Worm (Caenorhabditis elegans) whole organism, mixed stage, embryonic: ENCODE measurements around the gene Y41C4A.32.
A peak's percentile ranks its signal among the peaks of the same experiment; 100 is the strongest.

Experiments
- M03D4.4 ChIP-seq: sonication (generic microtip); optimal IDR thresholded peaks from 2 replicates; lab custom pipeline; 2017; ENCODE audit warnings: mild to moderate bottlenecking, missing genetic modification characterization, missing compliant biosample characterization
- bed-3 ChIP-seq: fragments of 200-800 bp; sonication (Bioruptor generic); optimal IDR thresholded peaks from 3 replicates; lab custom pipeline; 2018; ENCODE audit warnings: mild to moderate bottlenecking, missing genetic modification characterization, moderate library complexity, missing compliant biosample characterization
- blmp-1 ChIP-seq: fragments of 150-350 bp; optimal IDR thresholded peaks from 2 replicates; lab custom pipeline; 2014; ENCODE audit warnings: missing biosample characterization, missing genetic modification characterization
- ceh-39 ChIP-seq: fragments of 150-350 bp; optimal IDR thresholded peaks from 2 replicates; lab custom pipeline; 2014; ENCODE audit warnings: missing biosample characterization, missing genetic modification characterization
- ceh-43 ChIP-seq: fragments of 200-800 bp; sonication (Bioruptor generic); optimal IDR thresholded peaks from 2 replicates; lab custom pipeline; 2018; ENCODE audit warnings: mild to moderate bottlenecking, missing genetic modification characterization, moderate library complexity, missing compliant biosample characterization
- ceh-83 ChIP-seq: fragments of 200-800 bp; sonication (Bioruptor generic); optimal IDR thresholded peaks from 2 replicates; lab custom pipeline; 2018; ENCODE audit warnings: mild to moderate bottlenecking, missing genetic modification characterization, missing compliant biosample characterization
- ces-1 ChIP-seq: fragments of 150-350 bp; optimal IDR thresholded peaks from 2 replicates; lab custom pipeline; 2014; ENCODE audit warnings: missing biosample characterization, missing genetic modification reagents, missing genetic modification characterization
- cnd-1 ChIP-seq: fragments of 200-800 bp; sonication (Bioruptor generic); optimal IDR thresholded peaks from 2 replicates; lab custom pipeline; 2018; ENCODE audit warnings: mild to moderate bottlenecking, missing genetic modification characterization, missing compliant biosample characterization
- drap-1 ChIP-seq: fragments of 200-800 bp; sonication (Bioruptor generic); optimal IDR thresholded peaks from 3 replicates; lab custom pipeline; 2018; ENCODE audit warnings: mild to moderate bottlenecking, missing genetic modification characterization, missing compliant biosample characterization
- elt-3 ChIP-seq: fragments of 150-350 bp; optimal IDR thresholded peaks from 2 replicates; lab custom pipeline; 2014; ENCODE audit warnings: missing biosample characterization, missing genetic modification characterization
- flh-1 ChIP-seq: fragments of 200-800 bp; sonication (Bioruptor generic); optimal IDR thresholded peaks from 2 replicates; lab custom pipeline; 2018; ENCODE audit warnings: mild to moderate bottlenecking, missing genetic modification characterization, moderate library complexity, missing compliant biosample characterization
- ham-2 ChIP-seq: fragments of 200-800 bp; sonication (Bioruptor generic); optimal IDR thresholded peaks from 2 replicates; lab custom pipeline; 2018; ENCODE audit warnings: mild to moderate bottlenecking, missing genetic modification characterization, missing compliant biosample characterization
- hlh-1 ChIP-seq: fragments of 150-350 bp; optimal IDR thresholded peaks from 2 replicates; lab custom pipeline; 2014; ENCODE audit warnings: missing biosample characterization, missing genetic modification reagents, missing genetic modification characterization
- lin-32 ChIP-seq: fragments of 200-800 bp; sonication (Bioruptor generic); optimal IDR thresholded peaks from 2 replicates; lab custom pipeline; 2018; ENCODE audit warnings: mild to moderate bottlenecking, missing genetic modification characterization, missing compliant biosample characterization
- lsy-2 ChIP-seq: fragments of 150-350 bp; optimal IDR thresholded peaks from 2 replicates; lab custom pipeline; 2014; ENCODE audit warnings: missing biosample characterization, missing genetic modification characterization
- mab-5 ChIP-seq: fragments of 150-350 bp; optimal IDR thresholded peaks from 2 replicates; lab custom pipeline; 2014; ENCODE audit warnings: missing biosample characterization, missing genetic modification characterization
- mep-1 ChIP-seq: fragments of 150-350 bp; optimal IDR thresholded peaks from 2 replicates; lab custom pipeline; 2017; ENCODE audit warnings: missing biosample characterization, missing genetic modification reagents, missing genetic modification characterization, inconsistent platforms
- mls-2 ChIP-seq: sonication (generic microtip); optimal IDR thresholded peaks from 2 replicates; lab custom pipeline; 2016; ENCODE audit warnings: mild to moderate bottlenecking, missing genetic modification characterization, moderate library complexity, missing compliant biosample characterization
- nhr-12 ChIP-seq: fragments of 150-350 bp; optimal IDR thresholded peaks from 2 replicates; lab custom pipeline; 2014; ENCODE audit warnings: missing biosample characterization, missing genetic modification characterization
- nhr-2 ChIP-seq: fragments of 150-350 bp; optimal IDR thresholded peaks from 2 replicates; lab custom pipeline; 2014; ENCODE audit warnings: missing biosample characterization, missing genetic modification characterization
- nhr-28 ChIP-seq: fragments of 150-350 bp; optimal IDR thresholded peaks from 2 replicates; lab custom pipeline; 2014; ENCODE audit warnings: missing biosample characterization, missing genetic modification characterization
- nhr-76 ChIP-seq: sonication (generic microtip); optimal IDR thresholded peaks from 2 replicates; lab custom pipeline; 2017; ENCODE audit warnings: missing biosample characterization, missing genetic modification characterization
- sem-2 ChIP-seq: fragments of 200-800 bp; sonication (Bioruptor generic); optimal IDR thresholded peaks from 2 replicates; lab custom pipeline; 2018; ENCODE audit warnings: mild to moderate bottlenecking, missing genetic modification characterization, missing compliant biosample characterization
- snpc-4 ChIP-seq: fragments of 150-350 bp; optimal IDR thresholded peaks from 2 replicates; lab custom pipeline; 2014; ENCODE audit warnings: missing biosample characterization, missing genetic modification characterization
- sptf-1 ChIP-seq: sonication (generic microtip); optimal IDR thresholded peaks from 2 replicates; lab custom pipeline; 2017; ENCODE audit warnings: mild to moderate bottlenecking, missing genetic modification characterization, moderate library complexity, missing compliant biosample characterization
- tbx-8 ChIP-seq: fragments of 200-800 bp; sonication (Bioruptor generic); optimal IDR thresholded peaks from 2 replicates; lab custom pipeline; 2018; ENCODE audit warnings: mild to moderate bottlenecking, missing genetic modification characterization, moderate library complexity, missing compliant biosample characterization
- unc-120 ChIP-seq: sonication (generic microtip); optimal IDR thresholded peaks from 2 replicates; lab custom pipeline; 2017; ENCODE audit warnings: missing genetic modification characterization, missing compliant biosample characterization; ENCODE audit not compliant: poor library complexity, severe bottlenecking
- unc-62 ChIP-seq: fragments of 150-350 bp; optimal IDR thresholded peaks from 2 replicates; lab custom pipeline; 2014; ENCODE audit warnings: missing biosample characterization, missing genetic modification reagents, missing genetic modification characterization
- zip-8 ChIP-seq: fragments of 150-350 bp; optimal IDR thresholded peaks from 2 replicates; lab custom pipeline; 2014; ENCODE audit warnings: missing biosample characterization, missing genetic modification characterization
- ztf-11 ChIP-seq: fragments of 150-350 bp; optimal IDR thresholded peaks from 2 replicates; lab custom pipeline; 2014; ENCODE audit warnings: missing biosample characterization, missing genetic modification characterization

Y41C4A.32 gene

DNA sequence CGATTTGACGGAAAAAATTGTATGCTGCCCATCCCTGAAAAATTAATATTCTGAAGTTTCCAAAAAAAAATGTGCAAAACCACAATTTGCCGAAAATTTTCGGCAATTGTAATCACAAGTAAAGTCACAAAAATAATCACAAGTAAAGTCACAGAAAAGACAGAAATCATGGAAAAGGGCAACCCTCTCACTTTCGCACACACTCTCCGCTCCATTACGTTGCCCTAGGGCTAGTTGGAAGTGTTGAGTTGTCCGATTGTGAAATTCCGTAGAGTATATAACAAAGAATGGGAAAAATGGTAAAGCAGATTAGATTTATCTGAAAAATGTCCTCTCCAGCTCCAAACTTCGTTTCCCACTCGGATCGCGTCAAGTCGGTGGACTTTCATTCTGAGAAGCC, at the start of gene Y41C4A.32:
TSS of gene Y41C4A.32 (plus strand) at position 302 of the 400 bp plus-strand sequence.
- TF ChIP-seq ham-2 (GFP tag; lab: Kevin White, UChicago) (no peak), unc-62 (GFP tag; lab: Kevin White, UChicago) (no peak), blmp-1 (tag; lab: Kevin White, UChicago) (no peak), sptf-1 (tag; lab: Kevin White, UChicago) (no peak), hlh-1 (no peak), nhr-28 (tag; lab: Kevin White, UChicago) (no peak), ceh-43 (no peak), mls-2 (no peak), snpc-4 (tag; lab: Kevin White, UChicago) (no peak), ceh-83 (GFP tag; lab: Kevin White, UChicago) (no peak)
- TF ChIP-seq, all 35 proteins: peak for 0

DNA sequence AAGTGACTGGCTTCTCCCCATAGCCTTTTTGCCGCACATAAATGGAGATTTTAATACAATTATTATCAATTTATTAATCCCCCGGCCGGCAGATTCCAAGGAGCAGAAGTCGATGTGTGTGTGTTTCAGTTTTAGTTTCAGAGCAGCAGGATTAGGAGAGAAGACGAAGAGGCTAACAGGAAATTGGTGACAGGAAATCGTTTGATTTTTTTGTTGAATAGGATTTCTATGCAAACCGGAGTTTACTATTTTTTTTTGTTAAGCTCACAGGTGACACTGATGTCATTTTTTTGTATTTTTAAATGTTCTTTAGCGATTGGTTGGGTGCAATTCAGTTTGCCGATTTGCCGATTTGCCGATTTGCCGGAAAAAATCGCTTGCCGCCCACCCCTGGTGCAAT, 41.0 kb upstream of the Y41C4A.32 start:
- TF ChIP-seq drap-1 (GFP tag; lab: Kevin White, UChicago) (no peak), bed-3 (no peak), flh-1 (no peak), tbx-8 (no peak), lin-32 (GFP tag; lab: Kevin White, UChicago) (no peak)

DNA sequence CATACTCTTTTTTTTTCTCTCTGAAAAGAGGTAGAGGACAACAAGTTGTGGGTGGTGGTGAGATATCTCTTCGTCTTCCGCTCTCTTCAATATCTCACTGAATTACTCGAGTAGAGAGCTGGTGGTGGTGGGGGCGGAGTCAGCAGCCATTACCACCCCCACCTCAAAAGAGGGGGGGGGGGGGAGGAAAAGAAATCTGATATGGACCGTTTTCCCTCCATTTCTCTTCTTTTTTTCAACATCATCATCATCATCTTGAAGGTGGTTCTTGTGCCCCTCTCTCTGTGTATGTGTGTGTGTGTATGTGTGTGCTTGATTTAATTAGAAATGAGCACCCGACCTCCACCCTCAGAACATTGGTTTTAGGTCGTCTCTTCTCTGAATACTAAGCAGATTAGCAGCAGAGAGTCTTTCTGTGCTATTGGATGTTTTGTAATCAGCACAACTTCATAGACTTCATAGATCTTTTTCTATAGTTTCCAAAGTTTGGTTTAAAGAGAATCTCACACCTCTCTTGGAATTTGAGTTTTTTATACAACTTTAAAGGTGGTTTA, 40.0 kb upstream of the Y41C4A.32 start:
- TF ChIP-seq unc-62 (GFP tag; lab: Kevin White, UChicago) = no peak
- no peak for TF ChIP-seq M03D4.4 (tag; lab: Kevin White, UChicago)
- TF ChIP-seq ces-1 (GFP tag; lab: Kevin White, UChicago) = peak; percentile 98
- TF ChIP-seq ztf-11 (tag; lab: Kevin White, UChicago) = no peak
- TF ChIP-seq ceh-83 (GFP tag; lab: Kevin White, UChicago) = no peak
- peak; percentile 13 for TF ChIP-seq mls-2
- TF ChIP-seq nhr-76 (tag; lab: Kevin White, UChicago) = no peak
- TF ChIP-seq flh-1 = no peak
- TF ChIP-seq hlh-1 = no peak
- no peak for TF ChIP-seq ceh-43
- TF ChIP-seq mab-5 (tag; lab: Kevin White, UChicago) = no peak
- TF ChIP-seq nhr-12 (tag; lab: Kevin White, UChicago) = no peak
- no peak for TF ChIP-seq elt-3 (tag; lab: Kevin White, UChicago)
- no peak for TF ChIP-seq zip-8 (tag; lab: Kevin White, UChicago)
- no peak for TF ChIP-seq sptf-1 (tag; lab: Kevin White, UChicago)

DNA sequence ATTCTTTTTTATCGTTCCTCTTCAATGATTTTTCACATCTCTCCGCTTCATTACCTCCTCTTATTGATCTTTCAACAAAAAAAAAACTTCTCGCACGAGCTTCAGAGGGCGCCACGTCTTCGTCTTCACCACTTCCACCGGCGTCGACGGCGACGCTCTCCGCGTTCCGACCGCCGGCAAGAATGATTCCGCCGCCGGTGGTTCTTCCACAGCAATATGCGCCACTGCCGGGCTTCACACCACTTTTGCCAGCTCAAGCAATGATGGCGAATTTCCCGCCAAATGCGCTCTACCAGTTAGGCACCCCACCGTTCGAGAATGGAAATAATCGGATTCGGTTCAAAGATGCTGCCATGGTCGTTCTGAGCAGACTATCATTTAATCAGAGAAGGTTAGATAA, 38.5 kb upstream of the Y41C4A.32 start:
- no peak for TF ChIP-seq tbx-8
- TF ChIP-seq mls-2 = no peak
- no peak for TF ChIP-seq ceh-43
- no peak for TF ChIP-seq zip-8 (tag; lab: Kevin White, UChicago)
- no peak for TF ChIP-seq blmp-1 (tag; lab: Kevin White, UChicago)
- no peak for TF ChIP-seq sem-2

DNA sequence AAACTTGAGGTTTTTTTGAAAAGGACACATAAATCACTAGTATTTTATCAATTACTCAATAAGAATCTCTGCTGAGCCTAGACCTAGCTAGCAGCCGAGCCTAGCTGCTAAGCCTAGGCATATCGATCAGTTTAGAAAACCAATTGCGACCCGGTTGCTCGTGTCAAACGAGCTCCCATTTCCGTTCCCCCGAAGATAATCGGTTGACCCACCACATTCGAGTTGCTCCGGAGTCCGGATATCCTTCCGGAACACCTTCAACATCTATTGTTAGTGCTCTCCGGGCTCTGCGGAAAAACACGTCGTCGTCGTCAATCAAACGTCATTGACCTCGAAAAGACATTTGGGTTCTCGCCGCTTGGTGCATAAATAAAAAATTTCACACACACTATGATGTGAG, 37.7 kb upstream of the Y41C4A.32 start:
- TF ChIP-seq unc-62 (GFP tag; lab: Kevin White, UChicago) (no peak), nhr-12 (tag; lab: Kevin White, UChicago) (no peak), elt-3 (tag; lab: Kevin White, UChicago) (no peak), ham-2 (GFP tag; lab: Kevin White, UChicago) (no peak), ceh-39 (tag; lab: Kevin White, UChicago) (no peak), mep-1 (no peak), tbx-8 (no peak), nhr-28 (tag; lab: Kevin White, UChicago) (no peak), nhr-2 (no peak), cnd-1 (tag; lab: Kevin White, UChicago) (no peak), sem-2 (no peak), ceh-43 (no peak), mls-2 (no peak), lsy-2 (tag; lab: Kevin White, UChicago) (no peak)
- TF ChIP-seq, all 35 proteins: peak for 0

DNA sequence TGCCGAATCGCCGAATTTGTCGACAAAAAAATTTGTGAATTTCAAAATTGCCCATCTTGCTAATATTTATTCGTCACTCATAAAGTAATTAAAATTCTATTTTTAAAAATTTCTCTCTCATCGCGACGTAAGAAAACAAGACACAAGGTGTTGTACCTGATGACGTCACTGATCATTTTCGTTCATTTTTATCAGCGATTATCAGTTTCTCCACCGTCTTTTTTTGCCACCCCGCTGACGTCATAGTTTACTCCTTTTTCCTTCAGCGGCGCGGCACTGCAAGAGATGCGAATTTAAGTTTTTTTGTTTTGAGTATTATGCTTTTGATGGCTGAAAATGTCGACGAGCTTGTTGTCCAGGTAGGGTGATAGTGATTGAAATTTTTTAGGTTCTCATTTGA, 36.7 kb upstream of the Y41C4A.32 start:
- TF ChIP-seq zip-8 (tag; lab: Kevin White, UChicago) (peak; percentile 70), nhr-76 (tag; lab: Kevin White, UChicago) (no peak), lsy-2 (tag; lab: Kevin White, UChicago) (no peak), M03D4.4 (tag; lab: Kevin White, UChicago) (no peak), elt-3 (tag; lab: Kevin White, UChicago) (no peak), bed-3 (no peak), ces-1 (GFP tag; lab: Kevin White, UChicago) (no peak), unc-120 (no peak)
